Worm (Caenorhabditis elegans): ENCODE data around the gene best-14.

- TF ChIP-seq him-1 (tag; optimal IDR thresholded peaks at IDR 0.05) (no peak), W03F9.2 (tag; optimal IDR thresholded peaks at IDR 0.05) (no peak)
Observed at ce11 chrV:10555239-10555638, 2.5 kb upstream of the best-14 start, which contains the start of gene F32G8.3.

Data from whole organism, L4/young adult.